Worm (Caenorhabditis elegans) whole organism, dauer: ENCODE results near the gene nth-1.

ENCODE experiments used
- unc-62 ChIP-seq: sonication (generic microtip); optimal IDR thresholded peaks from 2 replicates; lab custom pipeline; 2017; ENCODE audit warnings: missing biosample characterization, missing genetic modification reagents, missing genetic modification characterization

Gene nth-1

ce11 chrIII:4269220-4269935 is 24.7 kb downstream of the nth-1 start, which contains the start of the genes sftb-1 and R10E4.1:
sftb-1 (minus strand) TSS chrIII:4269270.
R10E4.1 (plus strand) TSS chrIII:4269743.
- no peak for TF ChIP-seq unc-62 (GFP tag; lab: Kevin White, UChicago)

- no peak for TF ChIP-seq unc-62 (GFP tag; lab: Kevin White, UChicago)
These were observed 28.2 kb downstream of the nth-1 start for ce11 chrIII:4265892-4266291.

ce11 chrIII:4263048-4263447 is 31.0 kb downstream of the nth-1 start, which contains the start of gene T08A11.1:
T08A11.1 (minus strand) TSS chrIII:4263148.
- TF ChIP-seq unc-62 (GFP tag; lab: Kevin White, UChicago) = no peak

ce11 chrIII:4257896-4258295 is 36.2 kb downstream of the nth-1 start:
- no peak for TF ChIP-seq unc-62 (GFP tag; lab: Kevin White, UChicago)

- no peak for TF ChIP-seq unc-62 (GFP tag; lab: Kevin White, UChicago)
These were observed 46.5 kb downstream of the nth-1 start, which contains the start of gene Y44F5A.1 for ce11 chrIII:4247571-4247970. Y44F5A.1 (minus strand) TSS chrIII:4247671.

- no peak for TF ChIP-seq unc-62 (GFP tag; lab: Kevin White, UChicago)
These were observed 49.8 kb downstream of the nth-1 start, which contains the start of gene zhit-2 for ce11 chrIII:4244285-4244684. zhit-2 (minus strand) TSS chrIII:4244385.

- no peak for TF ChIP-seq unc-62 (GFP tag; lab: Kevin White, UChicago)
These were observed 50.6 kb downstream of the nth-1 start, which contains the start of gene mrpl-21 for ce11 chrIII:4243461-4243860. mrpl-21 (minus strand) TSS chrIII:4243561.

- TF ChIP-seq unc-62 (GFP tag; lab: Kevin White, UChicago) = no peak
These were observed 51.7 kb downstream of the nth-1 start, which contains the start of gene F43C1.7 for ce11 chrIII:4242225-4242862. F43C1.7 (minus strand) TSS chrIII:4242575.
